Worm (Caenorhabditis elegans) whole organism, L2 larva: ENCODE data around the gene F54H5.2.

Experiments
- C34F6.9 ChIP-seq: fragments of 150-350 bp; optimal IDR thresholded peaks from 2 replicates; lab custom pipeline; 2014; ENCODE audit warnings: missing biosample characterization, missing genetic modification characterization
- F13H6.1 ChIP-seq: sonication (generic microtip); optimal IDR thresholded peaks from 2 replicates; lab custom pipeline; 2016; ENCODE audit warnings: missing genetic modification characterization, missing compliant biosample characterization
- R02D3.7 ChIP-seq: fragments of 150-350 bp; optimal IDR thresholded peaks from 2 replicates; lab custom pipeline; 2014; ENCODE audit warnings: missing biosample characterization, missing genetic modification characterization
- Y55F3AM.14 ChIP-seq: fragments of 200-800 bp; sonication (Bioruptor generic); optimal IDR thresholded peaks from 2 replicates; lab custom pipeline; 2018; ENCODE audit warnings: mild to moderate bottlenecking, missing genetic modification characterization, missing compliant biosample characterization
- alr-1 ChIP-seq: fragments of 150-350 bp; optimal IDR thresholded peaks from 2 replicates; lab custom pipeline; 2014; ENCODE audit warnings: missing biosample characterization, missing genetic modification characterization
- aly-2 ChIP-seq: fragments of 150-350 bp; optimal IDR thresholded peaks from 2 replicates; lab custom pipeline; 2014; ENCODE audit warnings: missing biosample characterization, missing genetic modification characterization
- ama-1 ChIP-seq: fragments of 150-350 bp; optimal IDR thresholded peaks from 2 replicates; lab custom pipeline; 2018; ENCODE audit warnings: inconsistent platforms
- blmp-1 ChIP-seq: sonication (generic microtip); optimal IDR thresholded peaks from 2 replicates; lab custom pipeline; 2017; ENCODE audit warnings: missing genetic modification characterization, mild to moderate bottlenecking, missing compliant biosample characterization, antibody characterized with exemption, moderate library complexity; ENCODE audit not compliant: insufficient read depth
- ceh-16 ChIP-seq: fragments of 150-350 bp; optimal IDR thresholded peaks from 2 replicates; lab custom pipeline; 2014; ENCODE audit warnings: missing biosample characterization, missing genetic modification characterization
- ceh-82 ChIP-seq: fragments of 150-350 bp; optimal IDR thresholded peaks from 2 replicates; lab custom pipeline; 2014; ENCODE audit warnings: missing biosample characterization, missing genetic modification characterization
- crh-2 ChIP-seq: sonication (generic microtip); optimal IDR thresholded peaks from 2 replicates; lab custom pipeline; 2017; ENCODE audit warnings: missing biosample characterization, missing genetic modification characterization
- dmd-4 ChIP-seq: sonication (generic microtip); optimal IDR thresholded peaks from 2 replicates; lab custom pipeline; 2017; ENCODE audit warnings: missing biosample characterization, missing genetic modification characterization
- egl-27 ChIP-seq: sonication (generic microtip); optimal IDR thresholded peaks from 3 replicates; lab custom pipeline; 2017; ENCODE audit warnings: missing biosample characterization, missing genetic modification reagents, missing genetic modification characterization
- elt-1 ChIP-seq: fragments of 150-350 bp; optimal IDR thresholded peaks from 2 replicates; lab custom pipeline; 2014; ENCODE audit warnings: missing biosample characterization, missing genetic modification characterization
- elt-3 ChIP-seq: sonication (generic microtip); optimal IDR thresholded peaks from 2 replicates; lab custom pipeline; 2017; ENCODE audit warnings: missing biosample characterization, missing genetic modification characterization
- fos-1 ChIP-seq: fragments of 150-350 bp; optimal IDR thresholded peaks from 2 replicates; lab custom pipeline; 2014; ENCODE audit warnings: missing biosample characterization, missing genetic modification characterization
- gmeb-1 ChIP-seq: fragments of 150-350 bp; optimal IDR thresholded peaks from 2 replicates; lab custom pipeline; 2014; ENCODE audit warnings: missing biosample characterization, missing genetic modification characterization
- lin-11 ChIP-seq: fragments of 150-350 bp; sonication (generic microtip); optimal IDR thresholded peaks from 2 replicates; lab custom pipeline; 2014; ENCODE audit warnings: missing biosample characterization, missing genetic modification characterization, inconsistent platforms, mixed read lengths
- lin-13 ChIP-seq: fragments of 150-350 bp; optimal IDR thresholded peaks from 2 replicates; lab custom pipeline; 2014; ENCODE audit warnings: missing biosample characterization, missing genetic modification reagents, missing genetic modification characterization
- lsy-2 ChIP-seq, 2 experiments: fragments of 150-350 bp in 1 of 2; sonication (generic microtip) in 1 of 2; optimal IDR thresholded peaks; 2 replicates each; lab custom pipeline; 2014 to 2017; ENCODE audit warnings: missing biosample characterization in 2 of 2, missing genetic modification characterization in 2 of 2
- mab-5 ChIP-seq: fragments of 150-350 bp; optimal IDR thresholded peaks from 2 replicates; lab custom pipeline; 2014; ENCODE audit warnings: missing biosample characterization, missing genetic modification characterization
- mdl-1 ChIP-seq, 2 experiments: fragments of 150-350 bp in 1 of 2; sonication (generic microtip) in 1 of 2; optimal IDR thresholded peaks; 2 replicates each; lab custom pipeline; 2017; ENCODE audit warnings: missing biosample characterization in 2 of 2, missing genetic modification characterization in 2 of 2
- nhr-10 ChIP-seq: sonication (generic microtip); optimal IDR thresholded peaks from 2 replicates; lab custom pipeline; 2017; ENCODE audit warnings: missing biosample characterization, missing genetic modification characterization
- nhr-12 ChIP-seq: fragments of 150-350 bp; optimal IDR thresholded peaks from 2 replicates; lab custom pipeline; 2014; ENCODE audit warnings: missing biosample characterization, missing genetic modification characterization
- nhr-129 ChIP-seq: fragments of 150-350 bp; optimal IDR thresholded peaks from 2 replicates; lab custom pipeline; 2014; ENCODE audit warnings: missing biosample characterization, missing genetic modification characterization
- nhr-21 ChIP-seq: fragments of 150-350 bp; optimal IDR thresholded peaks from 2 replicates; lab custom pipeline; 2014; ENCODE audit warnings: missing biosample characterization, missing genetic modification characterization
- nhr-237 ChIP-seq: fragments of 150-350 bp; optimal IDR thresholded peaks from 2 replicates; lab custom pipeline; 2014; ENCODE audit warnings: missing biosample characterization, missing genetic modification characterization
- nhr-25 ChIP-seq: fragments of 150-350 bp; sonication (generic microtip); optimal IDR thresholded peaks from 3 replicates; lab custom pipeline; 2014; ENCODE audit warnings: missing biosample characterization, missing genetic modification characterization
- nhr-6 ChIP-seq: fragments of 150-350 bp; optimal IDR thresholded peaks from 2 replicates; lab custom pipeline; 2014; ENCODE audit warnings: missing biosample characterization, missing genetic modification characterization
- nhr-77 ChIP-seq: fragments of 150-350 bp; optimal IDR thresholded peaks from 2 replicates; lab custom pipeline; 2014; ENCODE audit warnings: missing biosample characterization, missing genetic modification characterization
- peb-1 ChIP-seq: fragments of 150-350 bp; optimal IDR thresholded peaks from 2 replicates; lab custom pipeline; 2014; ENCODE audit warnings: missing biosample characterization, missing genetic modification characterization
- sem-4 ChIP-seq: fragments of 150-350 bp; optimal IDR thresholded peaks from 2 replicates; lab custom pipeline; 2014; ENCODE audit warnings: missing biosample characterization, missing genetic modification reagents, missing genetic modification characterization
- skn-1 ChIP-seq: sonication (generic microtip); optimal IDR thresholded peaks from 2 replicates; lab custom pipeline; 2017; ENCODE audit warnings: missing biosample characterization, missing genetic modification characterization
- sma-3 ChIP-seq: sonication (generic microtip); optimal IDR thresholded peaks from 2 replicates; lab custom pipeline; 2016; ENCODE audit warnings: missing genetic modification reagents, missing genetic modification characterization, missing compliant biosample characterization
- sma-9 ChIP-seq, 2 experiments: fragments of 150-350 bp in 1 of 2; sonication (generic microtip) in 1 of 2; optimal IDR thresholded peaks; 2 replicates each; lab custom pipeline; 2014 to 2016; ENCODE audit warnings: missing genetic modification characterization in 2 of 2, mild to moderate bottlenecking in 1 of 2, missing biosample characterization in 1 of 2, missing compliant biosample characterization in 1 of 2, missing genetic modification reagents in 1 of 2, moderate library complexity in 1 of 2
- snpc-4 ChIP-seq: fragments of 150-350 bp; optimal IDR thresholded peaks from 2 replicates; lab custom pipeline; 2014; ENCODE audit warnings: missing biosample characterization, missing genetic modification characterization
- unc-39 ChIP-seq: fragments of 150-350 bp; optimal IDR thresholded peaks from 2 replicates; lab custom pipeline; 2014; ENCODE audit warnings: missing biosample characterization, missing genetic modification characterization
- unc-55 ChIP-seq: fragments of 150-350 bp; sonication (generic microtip); optimal IDR thresholded peaks from 3 replicates; lab custom pipeline; 2014; ENCODE audit warnings: missing biosample characterization, missing genetic modification reagents, missing genetic modification characterization
- zag-1 ChIP-seq: fragments of 150-350 bp; optimal IDR thresholded peaks from 2 replicates; lab custom pipeline; 2014; ENCODE audit warnings: missing biosample characterization, missing genetic modification characterization
- ztf-4 ChIP-seq: fragments of 150-350 bp; optimal IDR thresholded peaks from 2 replicates; lab custom pipeline; 2014; ENCODE audit warnings: missing biosample characterization, missing genetic modification characterization

The F54H5.2 gene

ce11 chrII:6594151-6594550 is 33.1 kb upstream of the F54H5.2 start, which contains the start of gene aipr-1:
TSS of gene aipr-1 (minus strand) at chrII:6594251.
- TF ChIP-seq alr-1 (tag; lab: Kevin White, UChicago) = no peak
- no peak for TF ChIP-seq nhr-129
- TF ChIP-seq snpc-4 (tag; lab: Kevin White, UChicago) = no peak
- no peak for TF ChIP-seq sma-3
- TF ChIP-seq R02D3.7 (tag; lab: Kevin White, UChicago) = no peak
- no peak for TF ChIP-seq C34F6.9 (tag; lab: Kevin White, UChicago)
- TF ChIP-seq mab-5 (tag; lab: Kevin White, UChicago) = no peak
- TF ChIP-seq nhr-25 (tag; lab: Kevin White, UChicago) = no peak
- no peak for TF ChIP-seq dmd-4 (tag; lab: Kevin White, UChicago)
- no peak for TF ChIP-seq elt-3 (tag; lab: Kevin White, UChicago)
- no peak for TF ChIP-seq unc-55 (GFP tag; lab: Kevin White, UChicago)
- no peak for TF ChIP-seq lin-11 (tag; lab: Kevin White, UChicago)
- no peak for TF ChIP-seq egl-27 (tag; lab: Kevin White, UChicago)

ce11 chrII:6597507-6597906 is 29.8 kb upstream of the F54H5.2 start:
- no peak for TF ChIP-seq nhr-10 (tag; lab: Kevin White, UChicago)
- no peak for TF ChIP-seq nhr-77
- no peak for TF ChIP-seq nhr-21
- no peak for TF ChIP-seq C34F6.9 (tag; lab: Kevin White, UChicago)
- TF ChIP-seq nhr-237 (tag; lab: Kevin White, UChicago) = no peak
- no peak for TF ChIP-seq ceh-16 (tag; lab: Kevin White, UChicago)
- no peak for TF ChIP-seq sma-3
- TF ChIP-seq skn-1 = no peak

ce11 chrII:6598050-6598449 is 29.2 kb upstream of the F54H5.2 start, which contains the start of gene dnj-8:
TSS of gene dnj-8 (minus strand) at chrII:6598080.
- TF ChIP-seq nhr-129 = no peak
- peak; percentile 54 for TF ChIP-seq unc-55 (GFP tag; lab: Kevin White, UChicago)
- TF ChIP-seq lsy-2 (tag; optimal IDR thresholded peaks at IDR 0.05; lab: Kevin White, UChicago) = peak in 1 of 2 experiments; percentile 6
- peak; percentile 60 for TF ChIP-seq C34F6.9 (tag; lab: Kevin White, UChicago)
- no peak for TF ChIP-seq R02D3.7 (tag; lab: Kevin White, UChicago)

ce11 chrII:6600973-6601372 is 26.3 kb upstream of the F54H5.2 start, which contains the start of gene vps-33.2:
TSS of gene vps-33.2 (plus strand) at chrII:6601216.
- TF ChIP-seq lin-11 (tag; lab: Kevin White, UChicago) = peak; percentile 22
- TF ChIP-seq unc-39 (tag; lab: Kevin White, UChicago) = no peak
- no peak for TF ChIP-seq mab-5 (tag; lab: Kevin White, UChicago)
- TF ChIP-seq ztf-4 = no peak
- no peak for TF ChIP-seq R02D3.7 (tag; lab: Kevin White, UChicago)
- TF ChIP-seq ceh-82 (tag; lab: Kevin White, UChicago) = no peak
- TF ChIP-seq nhr-12 = no peak
- no peak for TF ChIP-seq blmp-1
- TF ChIP-seq sma-9 (GFP tag; optimal IDR thresholded peaks at IDR 0.05; lab: Kevin White, UChicago) = peak; percentile 58
- TF ChIP-seq sma-9 (tag; optimal IDR thresholded peaks at IDR 0.05; lab: Kevin White, UChicago) = no peak
- peak; percentile 23 for TF ChIP-seq fos-1 (tag; lab: Kevin White, UChicago)
- TF ChIP-seq nhr-21 = no peak
- no peak for TF ChIP-seq peb-1 (tag; lab: Kevin White, UChicago)
- TF ChIP-seq elt-3 (tag; lab: Kevin White, UChicago) = no peak
- no peak for TF ChIP-seq dmd-4 (tag; lab: Kevin White, UChicago)
- TF ChIP-seq nhr-6 (tag; lab: Kevin White, UChicago) = no peak
- TF ChIP-seq nhr-129 = peak; percentile 35
- no peak for TF ChIP-seq ceh-16 (tag; lab: Kevin White, UChicago)
- TF ChIP-seq elt-1 (tag; lab: Kevin White, UChicago) = no peak
- TF ChIP-seq skn-1 = no peak
- no peak for TF ChIP-seq nhr-10 (tag; lab: Kevin White, UChicago)
- TF ChIP-seq zag-1 = no peak
- TF ChIP-seq lin-13 (GFP tag; lab: Kevin White, UChicago) = no peak
- peak; percentile 20 for TF ChIP-seq sma-3
- TF ChIP-seq ama-1 (lab: Kevin White, UChicago) = no peak
- TF ChIP-seq nhr-25 (tag; lab: Kevin White, UChicago) = no peak
- TF ChIP-seq egl-27 (tag; lab: Kevin White, UChicago) = no peak
- peak; percentile 59 for TF ChIP-seq C34F6.9 (tag; lab: Kevin White, UChicago)
- no peak for TF ChIP-seq crh-2 (tag; lab: Kevin White, UChicago)
- no peak for TF ChIP-seq mdl-1 (tag; optimal IDR thresholded peaks at IDR 0.05; lab: Kevin White, UChicago)
- no peak for TF ChIP-seq Y55F3AM.14 (GFP tag; lab: Kevin White, UChicago)
- no peak for TF ChIP-seq nhr-237 (tag; lab: Kevin White, UChicago)
- no peak for TF ChIP-seq aly-2 (tag; lab: Kevin White, UChicago)
- TF ChIP-seq alr-1 (tag; lab: Kevin White, UChicago) = no peak
- TF ChIP-seq nhr-77 = no peak
- peak; percentile 46 for TF ChIP-seq F13H6.1 (tag; lab: Kevin White, UChicago)
- no peak for TF ChIP-seq sem-4 (tag; lab: Kevin White, UChicago)
- TF ChIP-seq lsy-2 (tag; optimal IDR thresholded peaks at IDR 0.05; lab: Kevin White, UChicago) = peak; percentile 27 to 58
- TF ChIP-seq gmeb-1 (tag; lab: Kevin White, UChicago) = peak; percentile 48
